Worm (Caenorhabditis elegans): Measurements from ENCODE around the gene nspe-4.

Gene nspe-4

DNA sequence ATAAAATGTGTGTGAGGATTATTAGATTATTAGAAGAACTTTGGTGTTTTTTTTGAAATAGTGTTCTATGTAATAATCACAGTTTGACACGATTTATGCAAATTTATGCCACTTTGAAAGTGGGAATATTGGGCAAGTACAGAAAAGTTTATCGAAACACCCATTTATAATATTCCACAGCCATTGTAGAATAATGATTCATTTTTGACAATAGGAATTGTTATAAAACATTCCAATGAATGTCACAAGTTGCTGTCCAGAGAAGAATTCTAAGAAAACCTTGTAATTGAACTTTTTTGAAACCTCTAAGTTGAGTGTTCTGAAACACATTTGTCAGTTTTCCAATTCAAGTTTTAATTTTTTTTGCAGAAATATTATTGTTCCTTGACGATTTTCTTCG lies at the start of gene nspe-4:
Gene nspe-4 (plus strand): TSS at position 301 of the 400 bp plus-strand sequence.
- TF ChIP-seq hlh-11 (tag; optimal IDR thresholded peaks at IDR 0.05) = no peak
- TF ChIP-seq lin-15B (tag; optimal IDR thresholded peaks at IDR 0.05) = no peak
- TF ChIP-seq lin-29 (GFP tag; IDR thresholded peaks at IDR 0.05) = no peak
- no peak for TF ChIP-seq spr-3 (GFP tag; optimal IDR thresholded peaks at IDR 0.05)
- TF ChIP-seq duxl-1 (tag; optimal IDR thresholded peaks at IDR 0.05; ENCODE audit: poor library complexity) = no peak
- TF ChIP-seq lsy-2 (tag; optimal IDR thresholded peaks at IDR 0.05) = no peak
- no peak for TF ChIP-seq nhr-48 (tag; optimal IDR thresholded peaks at IDR 0.05)
- TF ChIP-seq unc-62 (GFP tag; optimal IDR thresholded peaks at IDR 0.05 in 1 of 2) = no peak
- no peak for TF ChIP-seq unc-62 (tag; optimal IDR thresholded peaks at IDR 0.05)
- TF ChIP-seq dve-1 (tag; optimal IDR thresholded peaks at IDR 0.05; ENCODE audit: insufficient read depth) = no peak
- TF ChIP-seq F49E8.2 (tag; optimal IDR thresholded peaks at IDR 0.05; ENCODE audit: borderline replicate concordance) = no peak
- no peak for TF ChIP-seq R02D3.7 (tag; optimal IDR thresholded peaks at IDR 0.05)
- TF ChIP-seq aha-1 (tag) = no peak
- TF ChIP-seq zip-11 (GFP tag; IDR thresholded peaks at IDR 0.05) = no peak
- no peak for TF ChIP-seq php-3 (GFP tag; IDR thresholded peaks at IDR 0.05)
- TF ChIP-seq daf-12 (tag; optimal IDR thresholded peaks at IDR 0.05) = no peak
- TF ChIP-seq gei-8 (GFP tag; optimal IDR thresholded peaks at IDR 0.05) = no peak

- no peak for TF ChIP-seq daf-12 (tag; optimal IDR thresholded peaks at IDR 0.05)
- no peak for TF ChIP-seq pqm-1 (tag; optimal IDR thresholded peaks at IDR 0.05)
- no peak for TF ChIP-seq F44E2.7 (GFP tag; IDR thresholded peaks at IDR 0.05)
- no peak for TF ChIP-seq dmd-8 (GFP tag; IDR thresholded peaks at IDR 0.05)
- TF ChIP-seq F10B5.3 (tag; optimal IDR thresholded peaks at IDR 0.05) = no peak
- no peak for TF ChIP-seq nhr-48 (tag; optimal IDR thresholded peaks at IDR 0.05)
- TF ChIP-seq Y48G9A.11 (GFP tag; IDR thresholded peaks at IDR 0.05) = no peak
- no peak for TF ChIP-seq ztf-7 (tag; optimal IDR thresholded peaks at IDR 0.05)
- TF ChIP-seq unc-39 (tag; optimal IDR thresholded peaks at IDR 0.05) = no peak
- TF ChIP-seq lin-29 (GFP tag; IDR thresholded peaks at IDR 0.05) = no peak
- no peak for TF ChIP-seq ces-1 (GFP tag; optimal IDR thresholded peaks at IDR 0.05)
- no peak for TF ChIP-seq F26F4.8 (GFP tag; conservative IDR thresholded peaks at IDR 0.05)
- no peak for TF ChIP-seq ceh-44 (GFP tag; IDR thresholded peaks at IDR 0.05)
- no peak for TF ChIP-seq hlh-11 (tag; optimal IDR thresholded peaks at IDR 0.05)
- TF ChIP-seq lin-38 (GFP tag; IDR thresholded peaks at IDR 0.05) = no peak
- TF ChIP-seq hif-1 (tag; optimal IDR thresholded peaks at IDR 0.05) = no peak
- TF ChIP-seq nhr-10 (tag; optimal IDR thresholded peaks at IDR 0.05) = no peak
- no peak for TF ChIP-seq pha-4 (GFP tag; IDR thresholded peaks at IDR 0.05)
- TF ChIP-seq pha-4 (tag; optimal IDR thresholded peaks at IDR 0.05) = no peak
- no peak for TF ChIP-seq set-16 (GFP tag; IDR thresholded peaks at IDR 0.05)
- TF ChIP-seq madf-9 (GFP tag; conservative IDR thresholded peaks at IDR 0.05) = no peak
These were observed 46.5 kb upstream of the nspe-4 start, which contains the start of gene F49C5.7 for ce11 chrII:12565851-12566250. Gene F49C5.7 (plus strand): TSS chrII:12566151.

ce11 chrII:12570523-12570922 lies 41.8 kb upstream of the nspe-4 start, which contains the start of gene Y38E10A.1:
Gene Y38E10A.1 (minus strand): TSS chrII:12570623.
- TF ChIP-seq dpl-1 (GFP tag; optimal IDR thresholded peaks at IDR 0.05) (no peak), vab-7 (GFP tag; IDR thresholded peaks at IDR 0.05) (no peak), fos-1 (tag; optimal IDR thresholded peaks at IDR 0.05) (no peak), snpc-4 (tag; optimal IDR thresholded peaks at IDR 0.05) (no peak), spr-1 (tag; optimal IDR thresholded peaks at IDR 0.05) (no peak), nhr-11 (tag; optimal IDR thresholded peaks at IDR 0.05) (no peak), F37D6.2 (tag; optimal IDR thresholded peaks at IDR 0.05) (no peak), nhr-237 (tag; optimal IDR thresholded peaks at IDR 0.05) (no peak), spr-3 (GFP tag; optimal IDR thresholded peaks at IDR 0.05) (no peak), duxl-1 (tag; optimal IDR thresholded peaks at IDR 0.05; ENCODE audit: poor library complexity) (no peak), jun-1 (tag; optimal IDR thresholded peaks at IDR 0.05) (no peak), ama-1 (optimal IDR thresholded peaks at IDR 0.05) (no peak), zip-2 (tag; optimal IDR thresholded peaks at IDR 0.05) (no peak), zip-11 (GFP tag; IDR thresholded peaks at IDR 0.05) (no peak), mes-2 (tag; optimal IDR thresholded peaks at IDR 0.05; ENCODE audit: poor library complexity, severe bottlenecking) (no peak), dmd-9 (GFP tag; IDR thresholded peaks at IDR 0.05) (no peak), set-16 (GFP tag; IDR thresholded peaks at IDR 0.05) (no peak)

All from whole organism, L4 larva.